Fruit fly (Drosophila melanogaster): ENCODE measurements around the gene Ubi-p63E.
A peak's percentile ranks its signal among the peaks of the same experiment; 100 is the strongest.

Gene Ubi-p63E

dm6 chr3L:3940075-3940819, 37.3 kb upstream of the Ubi-p63E start, which contains the start of gene CG12766:
CG12766 (minus strand) TSS chr3L:3940125.
- peak; percentile 86 for TF ChIP-seq cic (GFP tag; optimal IDR thresholded peaks at IDR 0.05)
- TF ChIP-seq CG1620 (GFP tag; optimal IDR thresholded peaks at IDR 0.05), result no peak
- TF ChIP-seq Clk (GFP tag; optimal IDR thresholded peaks at IDR 0.05), result no peak
- no peak for TF ChIP-seq toe (GFP tag; optimal IDR thresholded peaks at IDR 0.05)
- peak; percentile 56 for TF ChIP-seq Mnt (GFP tag; optimal IDR thresholded peaks at IDR 0.05)
- peak; percentile 67 for TF ChIP-seq CG12768 (GFP tag; optimal IDR thresholded peaks at IDR 0.05)
- TF ChIP-seq Crg-1 (GFP tag; optimal IDR thresholded peaks at IDR 0.05), result no peak
- no peak for TF ChIP-seq ovo (GFP tag; optimal IDR thresholded peaks at IDR 0.05)
- peak; percentile 97 for TF ChIP-seq kay (GFP tag; ENCODE audit: borderline replicate concordance)
- TF ChIP-seq pad (GFP tag; optimal IDR thresholded peaks at IDR 0.05), result peak; percentile 10
- peak; percentile 53 for TF ChIP-seq CG7045 (GFP tag; optimal IDR thresholded peaks at IDR 0.05)
- peak; percentile 78 for TF ChIP-seq CG33017 (tag; optimal IDR thresholded peaks at IDR 0.05)
- TF ChIP-seq CG7101 (tag; optimal IDR thresholded peaks at IDR 0.05), result peak; percentile 86
- no peak for TF ChIP-seq CG5204 (GFP tag; optimal IDR thresholded peaks at IDR 0.05)
- peak; percentile 77 for TF ChIP-seq CG14711 (tag; optimal IDR thresholded peaks at IDR 0.05)
- no peak for TF ChIP-seq cnc (optimal IDR thresholded peaks at IDR 0.05)
- TF ChIP-seq bab1 (GFP tag; optimal IDR thresholded peaks at IDR 0.05), result peak; percentile 24
- peak; percentile 7 for TF ChIP-seq tj (GFP tag; optimal IDR thresholded peaks at IDR 0.05)
- TF ChIP-seq Hr96 (GFP tag; optimal IDR thresholded peaks at IDR 0.05), result no peak
- TF ChIP-seq CG11617 (GFP tag; optimal IDR thresholded peaks at IDR 0.05), result peak; percentile 70

- TF ChIP-seq kay (GFP tag; ENCODE audit: borderline replicate concordance) (no peak), CG5204 (GFP tag; optimal IDR thresholded peaks at IDR 0.05) (no peak), CG33017 (tag; optimal IDR thresholded peaks at IDR 0.05) (no peak), toe (GFP tag; optimal IDR thresholded peaks at IDR 0.05) (no peak), CG14711 (tag; optimal IDR thresholded peaks at IDR 0.05) (no peak), Hr96 (GFP tag; optimal IDR thresholded peaks at IDR 0.05) (no peak), Mnt (GFP tag; optimal IDR thresholded peaks at IDR 0.05) (no peak), CG1620 (GFP tag; optimal IDR thresholded peaks at IDR 0.05) (no peak), bab1 (GFP tag; optimal IDR thresholded peaks at IDR 0.05) (no peak), CG7045 (GFP tag; optimal IDR thresholded peaks at IDR 0.05) (no peak), tj (GFP tag; optimal IDR thresholded peaks at IDR 0.05) (no peak), CG7101 (tag; optimal IDR thresholded peaks at IDR 0.05) (no peak), cnc (optimal IDR thresholded peaks at IDR 0.05) (no peak), cic (GFP tag; optimal IDR thresholded peaks at IDR 0.05) (no peak), CG12768 (GFP tag; optimal IDR thresholded peaks at IDR 0.05) (no peak)
Measured at dm6 chr3L:3937806-3938205, 34.8 kb upstream of the Ubi-p63E start, which contains the start of gene CG10866. CG10866 (minus strand) TSS chr3L:3937992.

DNA sequence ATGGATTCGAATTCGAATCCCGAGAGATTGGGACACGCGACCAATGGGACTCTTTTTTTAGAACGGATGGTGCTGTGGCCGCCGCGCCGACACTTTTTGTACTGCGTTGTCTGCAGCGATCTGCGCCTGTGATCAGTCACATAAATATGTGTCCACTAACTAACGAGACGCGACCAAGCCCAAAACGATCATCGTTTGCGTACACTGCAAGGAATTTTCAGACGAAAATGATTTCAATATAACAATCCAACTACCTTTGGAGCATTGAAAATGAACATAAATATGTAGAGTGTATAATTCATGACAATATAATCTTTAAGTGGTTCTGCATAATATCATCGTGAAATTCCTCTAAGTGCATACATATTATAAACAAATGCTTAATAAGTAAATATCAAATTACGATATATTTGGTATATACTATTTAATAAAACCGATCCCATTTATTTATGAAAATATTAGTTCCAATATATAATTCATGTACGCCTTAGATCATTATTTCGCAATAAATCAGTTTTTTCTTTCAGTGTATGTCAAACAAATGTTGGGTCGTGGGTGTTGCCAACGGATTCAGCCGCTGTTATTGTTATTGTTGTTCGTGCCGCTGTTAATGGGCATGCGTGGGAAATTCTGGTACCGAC, 32.7 kb upstream of the Ubi-p63E start, which contains the start of gene Eip63F-1:
Gene Eip63F-1 (minus strand): TSS at position 51 of the 641 bp plus-strand sequence.
- TF ChIP-seq CG33017 (tag; optimal IDR thresholded peaks at IDR 0.05) (no peak), Hr96 (GFP tag; optimal IDR thresholded peaks at IDR 0.05) (no peak), CG7101 (tag; optimal IDR thresholded peaks at IDR 0.05) (no peak), Crg-1 (GFP tag; optimal IDR thresholded peaks at IDR 0.05) (no peak), kay (GFP tag; ENCODE audit: borderline replicate concordance) (no peak), CG7045 (GFP tag; optimal IDR thresholded peaks at IDR 0.05) (no peak)

DNA sequence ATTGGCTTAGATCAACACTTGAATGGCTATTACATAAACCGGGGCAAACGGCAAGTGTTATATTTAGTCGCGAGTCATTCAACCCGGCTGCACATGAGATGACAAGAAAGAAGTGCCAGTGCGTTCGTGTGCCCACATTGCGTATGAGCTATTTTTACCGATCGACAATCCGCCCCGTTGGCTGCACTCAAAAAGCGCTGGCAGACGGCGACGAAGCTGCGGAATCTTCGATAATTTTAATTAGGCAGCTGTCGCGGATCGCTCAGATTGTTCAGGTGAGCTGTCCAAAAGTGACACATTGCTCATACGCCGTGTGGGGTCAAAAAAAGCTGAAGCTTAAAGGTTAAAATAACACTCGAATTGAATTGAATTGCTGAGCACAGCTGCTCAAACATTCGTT, 31.1 kb upstream of the Ubi-p63E start:
- TF ChIP-seq Clk (GFP tag; optimal IDR thresholded peaks at IDR 0.05) (no peak), cic (GFP tag; optimal IDR thresholded peaks at IDR 0.05) (no peak), CG14711 (tag; optimal IDR thresholded peaks at IDR 0.05) (no peak), CG1620 (GFP tag; optimal IDR thresholded peaks at IDR 0.05) (no peak)

DNA sequence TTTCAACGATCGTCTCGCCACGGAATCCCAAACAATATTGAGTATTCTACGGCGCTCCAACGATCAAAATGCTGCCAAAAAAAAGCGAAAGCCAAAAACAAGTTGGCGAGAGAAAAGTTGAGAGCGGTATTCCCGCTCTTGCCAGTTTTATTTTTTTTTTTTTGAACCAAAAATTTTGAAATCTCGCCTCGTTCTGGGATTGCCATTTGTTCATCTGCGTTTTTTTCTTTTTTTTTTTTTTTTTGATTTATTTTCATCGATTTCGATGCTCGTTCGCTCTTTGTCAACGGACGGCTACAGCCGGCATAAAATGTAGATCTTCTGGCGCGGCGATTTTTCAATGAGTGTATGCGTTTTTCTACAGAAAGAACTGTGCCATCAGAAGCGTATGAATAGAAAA, 30.6 kb upstream of the Ubi-p63E start:
- TF ChIP-seq bab1 (GFP tag; optimal IDR thresholded peaks at IDR 0.05) (no peak), CG5204 (GFP tag; optimal IDR thresholded peaks at IDR 0.05) (no peak), kay (GFP tag; ENCODE audit: borderline replicate concordance) (peak; percentile 59), CG14711 (tag; optimal IDR thresholded peaks at IDR 0.05) (no peak), Hr96 (GFP tag; optimal IDR thresholded peaks at IDR 0.05) (no peak), CG1620 (GFP tag; optimal IDR thresholded peaks at IDR 0.05) (no peak), ovo (GFP tag; optimal IDR thresholded peaks at IDR 0.05) (no peak), cnc (optimal IDR thresholded peaks at IDR 0.05) (no peak)

DNA sequence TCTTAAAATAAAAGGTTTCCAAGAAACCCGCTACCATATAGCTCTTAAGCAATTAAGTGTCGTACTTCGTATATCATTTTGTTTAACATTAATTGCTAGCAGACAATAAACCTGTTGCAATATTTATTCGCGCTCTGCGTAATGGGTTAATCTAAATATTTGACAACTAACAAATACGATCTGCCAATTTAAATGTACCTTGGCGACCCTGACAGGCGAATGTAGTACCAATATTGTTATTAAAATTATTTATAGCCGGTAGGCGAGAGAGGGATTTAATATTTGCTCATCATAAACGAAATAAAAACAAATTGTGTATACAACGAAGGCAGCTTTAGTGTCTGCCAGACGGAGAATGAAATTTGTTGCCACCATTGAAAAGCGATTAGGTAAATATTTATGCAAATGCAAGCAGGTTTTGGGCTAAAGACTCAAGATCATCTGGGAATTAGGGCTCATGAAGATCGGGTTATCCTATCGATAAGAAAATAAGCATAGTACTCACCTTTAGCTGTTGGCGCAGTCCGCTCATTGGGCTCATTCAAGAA, 29.8 kb upstream of the Ubi-p63E start:
- TF ChIP-seq Crg-1 (GFP tag; optimal IDR thresholded peaks at IDR 0.05) (no peak), cic (GFP tag; optimal IDR thresholded peaks at IDR 0.05) (no peak), CG12768 (GFP tag; optimal IDR thresholded peaks at IDR 0.05) (no peak), kay (GFP tag; ENCODE audit: borderline replicate concordance) (peak; percentile 65), CG33017 (tag; optimal IDR thresholded peaks at IDR 0.05) (no peak), pad (GFP tag; optimal IDR thresholded peaks at IDR 0.05) (no peak), tj (GFP tag; optimal IDR thresholded peaks at IDR 0.05) (no peak), CG7101 (tag; optimal IDR thresholded peaks at IDR 0.05) (peak; percentile 25)
